Worm (Caenorhabditis elegans) whole organism, young adult: ENCODE data around the gene T04F3.3.

ENCODE experiments used
- C17E4.6 ChIP-seq: fragments of 200-800 bp; sonication (Bioruptor generic); IDR thresholded peaks from 2 replicates; pipeline ENCODE4 v1.3.6; 2022; ENCODE audit warnings: missing genetic modification reagents, missing genetic modification characterization, missing compliant biosample characterization
- ceh-91 ChIP-seq: fragments of 200-800 bp; sonication (Bioruptor generic); IDR thresholded peaks from 2 replicates; pipeline ENCODE4 v1.3.6; 2022; ENCODE audit warnings: missing genetic modification reagents, missing genetic modification characterization, missing compliant biosample characterization
- snpc-4 ChIP-seq, 5 experiments: fragments of 150-350 bp in 1 of 5; sonication (generic microtip) in 4 of 5; optimal IDR thresholded peaks; 2 replicates each; lab custom pipeline; 2014 to 2018; ENCODE audit warnings: missing genetic modification characterization in 5 of 5, missing biosample characterization in 3 of 5, antibody characterized with exemption in 2 of 5, mild to moderate bottlenecking in 2 of 5, missing compliant biosample characterization in 2 of 5, missing genotype in 2 of 5, moderate library complexity in 2 of 5, missing genetic modification reagents in 1 of 5

DNA sequence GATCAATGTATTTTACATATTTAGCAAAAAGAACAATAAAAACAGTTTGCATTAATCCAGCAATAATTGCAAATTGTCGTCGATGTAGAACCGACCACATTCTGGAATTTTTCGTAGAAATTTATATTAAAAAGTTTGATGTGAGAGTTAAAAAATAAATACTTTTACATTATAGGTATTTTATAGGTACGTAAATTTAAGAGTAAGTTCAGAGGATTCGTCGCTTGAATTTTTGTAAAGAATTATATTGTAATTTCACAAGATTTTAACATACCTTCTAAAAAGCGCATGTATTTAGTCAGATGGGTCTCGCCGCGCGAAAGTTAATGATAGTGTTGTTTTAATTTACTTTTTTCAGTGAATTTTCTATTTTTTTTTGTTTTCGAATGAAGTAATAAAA lies 28.7 kb upstream of the T04F3.3 start, which contains the start of gene rhr-2:
- TF ChIP-seq snpc-4 (GFP tag; optimal IDR thresholded peaks at IDR 0.05; lab: Kevin White, UChicago) (no peak), snpc-4 (tag; optimal IDR thresholded peaks at IDR 0.05; lab: Kevin White, UChicago) (no peak), C17E4.6 (GFP tag; lab: Robert Waterston, UW) (no peak), ceh-91 (no peak)
